Worm (Caenorhabditis elegans): ENCODE data around the gene F15H10.10.

Gene F15H10.10

ce11 chrV:10387412-10387811 lies 29.4 kb downstream of the F15H10.10 start (continued):
- TF ChIP-seq ces-1 (GFP tag; optimal IDR thresholded peaks at IDR 0.05) (no peak), nhr-19 (GFP tag; conservative IDR thresholded peaks at IDR 0.05) (no peak), ceh-82 (tag; optimal IDR thresholded peaks at IDR 0.05) (no peak), nhr-47 (tag; optimal IDR thresholded peaks at IDR 0.05) (no peak), hpl-2 (GFP tag; optimal IDR thresholded peaks at IDR 0.05) (no peak), nhr-12 (tag; optimal IDR thresholded peaks at IDR 0.05) (no peak), nhr-20 (tag; optimal IDR thresholded peaks at IDR 0.05) (peak; percentile 35), snpc-4 (tag; optimal IDR thresholded peaks at IDR 0.05) (no peak), C04F5.9 (tag; optimal IDR thresholded peaks at IDR 0.05) (no peak), nhr-84 (tag; optimal IDR thresholded peaks at IDR 0.05) (no peak), lsy-2 (tag; optimal IDR thresholded peaks at IDR 0.05) (peak in 1 of 2 experiments; percentile 5), nhr-77 (tag; optimal IDR thresholded peaks at IDR 0.05) (no peak), mep-1 (tag; optimal IDR thresholded peaks at IDR 0.05) (no peak)

- TF ChIP-seq mef-2 (tag; optimal IDR thresholded peaks at IDR 0.05) = no peak
- TF ChIP-seq lsy-2 (tag; optimal IDR thresholded peaks at IDR 0.05) = no peak
- no peak for TF ChIP-seq ztf-4 (tag; optimal IDR thresholded peaks at IDR 0.05)
- no peak for TF ChIP-seq aly-2 (tag; optimal IDR thresholded peaks at IDR 0.05)
- TF ChIP-seq lin-35 (GFP tag; optimal IDR thresholded peaks at IDR 0.05) = no peak
- no peak for TF ChIP-seq nhr-71 (tag; optimal IDR thresholded peaks at IDR 0.05)
- no peak for TF ChIP-seq ama-1 (optimal IDR thresholded peaks at IDR 0.05)
- no peak for TF ChIP-seq lin-39 (tag; optimal IDR thresholded peaks at IDR 0.05)
- TF ChIP-seq nhr-77 (tag; optimal IDR thresholded peaks at IDR 0.05) = no peak
- no peak for TF ChIP-seq zag-1 (tag; optimal IDR thresholded peaks at IDR 0.05)
- no peak for TF ChIP-seq nhr-84 (tag; optimal IDR thresholded peaks at IDR 0.05)
- no peak for TF ChIP-seq alr-1 (tag; optimal IDR thresholded peaks at IDR 0.05; ENCODE audit: borderline replicate concordance)
- TF ChIP-seq lin-15B (tag; optimal IDR thresholded peaks at IDR 0.05) = no peak
- no peak for TF ChIP-seq isw-1 (GFP tag; IDR thresholded peaks at IDR 0.05)
- TF ChIP-seq mep-1 (tag; optimal IDR thresholded peaks at IDR 0.05) = no peak
- TF ChIP-seq unc-62 (GFP tag; optimal IDR thresholded peaks at IDR 0.05) = no peak
Observed at ce11 chrV:10383950-10384349, 32.9 kb downstream of the F15H10.10 start, which contains the start of gene spe-10. Gene spe-10 (plus strand): TSS chrV:10384250.

ce11 chrV:10382142-10382541 lies 34.7 kb downstream of the F15H10.10 start, which contains the start of gene pqn-2:
Gene pqn-2 (plus strand): TSS chrV:10382442.
- no peak for TF ChIP-seq unc-130 (tag; optimal IDR thresholded peaks at IDR 0.05)
- no peak for TF ChIP-seq hlh-4 (tag; optimal IDR thresholded peaks at IDR 0.05)
- TF ChIP-seq dpl-1 (GFP tag; optimal IDR thresholded peaks at IDR 0.05) = no peak
- no peak for TF ChIP-seq blmp-1 (tag; optimal IDR thresholded peaks at IDR 0.05)
- TF ChIP-seq egl-27 (tag; optimal IDR thresholded peaks at IDR 0.05) = no peak
- TF ChIP-seq C16A3.4 (tag; optimal IDR thresholded peaks at IDR 0.05) = no peak
- TF ChIP-seq zag-1 (tag; optimal IDR thresholded peaks at IDR 0.05) = no peak
- TF ChIP-seq elt-2 (tag; optimal IDR thresholded peaks at IDR 0.05) = no peak
- TF ChIP-seq elt-3 (tag; optimal IDR thresholded peaks at IDR 0.05) = no peak
- TF ChIP-seq nhr-84 (tag; optimal IDR thresholded peaks at IDR 0.05) = no peak
- TF ChIP-seq tbx-2 (tag; optimal IDR thresholded peaks at IDR 0.05) = no peak
- no peak for TF ChIP-seq lin-15B (tag; optimal IDR thresholded peaks at IDR 0.05)
- no peak for TF ChIP-seq ces-1 (GFP tag; optimal IDR thresholded peaks at IDR 0.05)

ce11 chrV:10381726-10382125 lies 35.1 kb downstream of the F15H10.10 start, which contains the start of gene abu-1:
Gene abu-1 (minus strand): TSS chrV:10381826.
- no peak for TF ChIP-seq fkh-4 (tag; optimal IDR thresholded peaks at IDR 0.05; ENCODE audit: borderline replicate concordance)
- TF ChIP-seq isw-1 (GFP tag; IDR thresholded peaks at IDR 0.05) = no peak
- TF ChIP-seq C34B4.2 (tag; optimal IDR thresholded peaks at IDR 0.05) = no peak
- TF ChIP-seq fkh-8 (tag; optimal IDR thresholded peaks at IDR 0.05) = no peak
- TF ChIP-seq mef-2 (tag; optimal IDR thresholded peaks at IDR 0.05) = no peak
- no peak for TF ChIP-seq sox-4 (tag; optimal IDR thresholded peaks at IDR 0.05)
- TF ChIP-seq C16A3.4 (tag; optimal IDR thresholded peaks at IDR 0.05) = no peak
- TF ChIP-seq dsc-1 (tag; optimal IDR thresholded peaks at IDR 0.05) = no peak
- TF ChIP-seq mdl-1 (tag; optimal IDR thresholded peaks at IDR 0.05) = no peak
- no peak for TF ChIP-seq fkh-10 (GFP tag; optimal IDR thresholded peaks at IDR 0.05)
- no peak for TF ChIP-seq dpl-1 (GFP tag; optimal IDR thresholded peaks at IDR 0.05)
- no peak for TF ChIP-seq pag-3 (tag; optimal IDR thresholded peaks at IDR 0.05; ENCODE audit: borderline replicate concordance, insufficient read depth)
- no peak for TF ChIP-seq hpl-2 (GFP tag; optimal IDR thresholded peaks at IDR 0.05)
- TF ChIP-seq ceh-8 (GFP tag; optimal IDR thresholded peaks at IDR 0.05) = no peak
- TF ChIP-seq skn-1 (tag; optimal IDR thresholded peaks at IDR 0.05) = no peak
